Worm (Caenorhabditis elegans) whole organism, midembryonic: ENCODE measurements around the gene C14A6.3.

ENCODE experiments used
- flt-1 ChIP-seq: fragments of 200-800 bp; sonication (Bioruptor generic); IDR thresholded peaks from 2 replicates; pipeline ENCODE4 v1.3.6; 2022; ENCODE audit warnings: missing genetic modification characterization, missing compliant biosample characterization
- med-1 ChIP-seq: sonication (generic microtip); optimal IDR thresholded peaks from 2 replicates; lab custom pipeline; 2017; ENCODE audit warnings: missing genetic modification characterization, mild to moderate bottlenecking, missing compliant biosample characterization, antibody characterized with exemption, missing genetic modification reagents; ENCODE audit not compliant: insufficient read depth
- ref-1 ChIP-seq: fragments of 200-800 bp; sonication (Bioruptor generic); conservative IDR thresholded peaks from 2 replicates; pipeline ENCODE4 v1.3.6; 2022; ENCODE audit warnings: missing genetic modification reagents, missing genetic modification characterization, missing compliant biosample characterization
- tab-1 ChIP-seq: fragments of 200-800 bp; sonication (Bioruptor generic); IDR thresholded peaks from 2 replicates; pipeline ENCODE4 v1.3.6; 2022; ENCODE audit warnings: missing genetic modification characterization, missing compliant biosample characterization
- ztf-23 ChIP-seq: fragments of 200-800 bp; sonication (Bioruptor generic); IDR thresholded peaks from 2 replicates; pipeline ENCODE4 v1.3.6; 2022; ENCODE audit warnings: missing genetic modification reagents, missing genetic modification characterization, missing compliant biosample characterization

- TF ChIP-seq flt-1 (GFP tag; lab: Robert Waterston, UW) (no peak), ref-1 (GFP tag; lab: Robert Waterston, UW) (no peak), ztf-23 (GFP tag; lab: Robert Waterston, UW) (no peak), med-1 (GFP tag; lab: Kevin White, UChicago) (no peak), tab-1 (no peak)
These were observed 22.1 kb downstream of the C14A6.3 start, which contains the start of gene C14A6.7 for ce11 chrV:18168266-18168665.
